Fruit fly (Drosophila melanogaster) whole organism, embryonic: ENCODE measurements around the gene witty.

Source experiments
- Antp ChIP-seq: fragments of 200-800 bp; sonication (Bioruptor generic); optimal IDR thresholded peaks from 3 replicates; lab custom pipeline; 2016; ENCODE audit warnings: missing biosample characterization, missing genetic modification characterization
- Blimp-1 ChIP-seq: fragments of 200-800 bp; sonication (Bioruptor generic); optimal IDR thresholded peaks from 3 replicates; lab custom pipeline; 2018; ENCODE audit warnings: missing biosample characterization, missing genetic modification characterization, mild to moderate bottlenecking, moderate library complexity, missing genetic modification reagents
- CG11456 ChIP-seq: fragments of 200-800 bp; sonication (Bioruptor generic); IDR thresholded peaks from 3 replicates; pipeline ENCODE4 v1.3.6; 2022; ENCODE audit warnings: missing biosample characterization, missing genetic modification characterization
- CG11504 ChIP-seq: fragments of 200-800 bp; sonication (Bioruptor generic); optimal IDR thresholded peaks from 3 replicates; lab custom pipeline; 2019; ENCODE audit warnings: missing biosample characterization, mild to moderate bottlenecking, missing genetic modification characterization, moderate library complexity
- CG11560 ChIP-seq: fragments of 200-800 bp; sonication (Bioruptor generic); IDR thresholded peaks from 3 replicates; pipeline ENCODE4 v1.3.6; 2022; ENCODE audit warnings: missing biosample characterization, missing genetic modification characterization
- CG12659 ChIP-seq: fragments of 200-800 bp; sonication (Bioruptor generic); optimal IDR thresholded peaks from 3 replicates; lab custom pipeline; 2017; ENCODE audit warnings: mild to moderate bottlenecking, missing biosample characterization, missing genetic modification reagents, missing genetic modification characterization
- CG12744 ChIP-seq: fragments of 200-800 bp; sonication (Bioruptor generic); optimal IDR thresholded peaks from 2 replicates; lab custom pipeline; 2016; ENCODE audit warnings: missing biosample characterization, missing genetic modification characterization
- CG14965 ChIP-seq: fragments of 200-800 bp; sonication (Bioruptor generic); optimal IDR thresholded peaks from 2 replicates; lab custom pipeline; 2016; ENCODE audit warnings: missing biosample characterization, missing genetic modification characterization, borderline replicate concordance
- CG17186 ChIP-seq: fragments of 200-800 bp; sonication (Bioruptor generic); optimal IDR thresholded peaks from 3 replicates; lab custom pipeline; 2017; ENCODE audit warnings: missing biosample characterization, missing genetic modification reagents, missing genetic modification characterization
- CG17328 ChIP-seq: fragments of 200-800 bp; sonication (Bioruptor generic); IDR thresholded peaks from 2 replicates; pipeline ENCODE4 v1.3.6; 2022; ENCODE audit warnings: missing biosample characterization, missing genetic modification characterization
- CG18262 ChIP-seq: fragments of 200-800 bp; optimal IDR thresholded peaks from 3 replicates; lab custom pipeline; 2019; ENCODE audit warnings: missing biosample characterization, mild to moderate bottlenecking, missing genetic modification characterization, moderate library complexity
- CG2120 ChIP-seq: fragments of 200-800 bp; sonication (Bioruptor generic); optimal IDR thresholded peaks from 3 replicates; lab custom pipeline; 2016; ENCODE audit warnings: missing biosample characterization, missing genetic modification characterization
- CG2129 ChIP-seq: fragments of 200-800 bp; sonication (Bioruptor generic); IDR thresholded peaks from 2 replicates; pipeline ENCODE4 v1.3.6; 2022; ENCODE audit warnings: missing biosample characterization, missing genetic modification characterization; ENCODE audit not compliant: partially characterized antibody
- CG34224 ChIP-seq: fragments of 200-800 bp; sonication (Bioruptor generic); IDR thresholded peaks from 3 replicates; pipeline ENCODE4 v1.3.6; 2022; ENCODE audit warnings: missing biosample characterization, missing genetic modification characterization; ENCODE audit not compliant: partially characterized antibody
- CG3847 ChIP-seq: fragments of 200-800 bp; sonication (Bioruptor generic); IDR thresholded peaks from 2 replicates; pipeline ENCODE4 v1.3.6; 2022; ENCODE audit warnings: missing biosample characterization, missing genetic modification characterization
- CG5953 ChIP-seq: fragments of 200-800 bp; sonication (Bioruptor generic); IDR thresholded peaks from 2 replicates; pipeline ENCODE4 v1.3.6; 2022; ENCODE audit warnings: missing biosample characterization, missing genetic modification characterization
- CG7928 ChIP-seq: fragments of 200-800 bp; sonication (Bioruptor generic); optimal IDR thresholded peaks from 2 replicates; lab custom pipeline; 2017; ENCODE audit warnings: missing biosample characterization, mild to moderate bottlenecking, missing genetic modification characterization
- CG9932 ChIP-seq: fragments of 200-800 bp; sonication (Bioruptor generic); IDR thresholded peaks from 2 replicates; pipeline ENCODE4 v1.3.6; 2022; ENCODE audit warnings: missing biosample characterization, missing genetic modification characterization
- Camta ChIP-seq: fragments of 200-800 bp; sonication (Bioruptor generic); optimal IDR thresholded peaks from 2 replicates; lab custom pipeline; 2016; ENCODE audit warnings: missing biosample characterization, missing genetic modification characterization
- Dek ChIP-seq: fragments of 200-800 bp; sonication (Bioruptor generic); optimal IDR thresholded peaks from 3 replicates; lab custom pipeline; 2019; ENCODE audit warnings: missing biosample characterization, mild to moderate bottlenecking, missing genetic modification characterization, moderate library complexity
- Hr39 ChIP-seq: fragments of >200 bp; optimal IDR thresholded peaks from 2 replicates; lab custom pipeline; 2017
- Meics ChIP-seq: fragments of 200-800 bp; sonication (Bioruptor generic); optimal IDR thresholded peaks from 2 replicates; lab custom pipeline; 2017; ENCODE audit warnings: missing biosample characterization, mild to moderate bottlenecking, missing genetic modification characterization
- NfI ChIP-seq: fragments of 200-800 bp; sonication (Bioruptor generic); optimal IDR thresholded peaks from 3 replicates; lab custom pipeline; 2018; ENCODE audit warnings: missing biosample characterization, mild to moderate bottlenecking, missing genetic modification characterization, moderate library complexity
- Opbp ChIP-seq: fragments of 200-800 bp; sonication (Bioruptor generic); IDR thresholded peaks from 3 replicates; pipeline ENCODE4 v1.3.6; 2022; ENCODE audit warnings: missing biosample characterization, missing genetic modification characterization; ENCODE audit not compliant: partially characterized antibody
- Pdp1 ChIP-seq, 2 experiments: fragments of 200-800 bp; sonication (Bioruptor generic); optimal IDR thresholded peaks; 3 replicates each; lab custom pipeline; 2016; ENCODE audit warnings: missing biosample characterization in 2 of 2, missing genetic modification characterization in 2 of 2, mild to moderate bottlenecking in 1 of 2, moderate library complexity in 1 of 2
- Stat92E ChIP-seq, 3 experiments: fragments of >200 bp in 2 of 3; fragments of 200-800 bp in 1 of 3; sonication (Bioruptor generic) in 1 of 3; optimal IDR thresholded peaks; 2 replicates each; lab custom pipeline; 2017 to 2019; ENCODE audit warnings: missing biosample characterization in 3 of 3, missing genetic modification characterization in 3 of 3, mild to moderate bottlenecking in 1 of 3, moderate library complexity in 1 of 3
- ab ChIP-seq: fragments of 200-800 bp; sonication (Bioruptor generic); optimal IDR thresholded peaks from 2 replicates; lab custom pipeline; 2016; ENCODE audit warnings: missing biosample characterization, missing genetic modification characterization
- bigmax ChIP-seq: fragments of 200-800 bp; sonication (Bioruptor generic); optimal IDR thresholded peaks from 2 replicates; lab custom pipeline; 2018; ENCODE audit warnings: missing biosample characterization, mild to moderate bottlenecking, missing genetic modification characterization
- bsh ChIP-seq, 2 experiments: fragments of 200-800 bp; sonication (Bioruptor generic); optimal IDR thresholded peaks; 2 replicates each; lab custom pipeline; 2017 to 2018; ENCODE audit warnings: mild to moderate bottlenecking in 2 of 2, missing biosample characterization in 2 of 2, missing genetic modification characterization in 2 of 2, moderate library complexity in 1 of 2
- danr ChIP-seq: fragments of 200-800 bp; sonication (Bioruptor generic); IDR thresholded peaks from 2 replicates; pipeline ENCODE4 v1.3.6; 2022; ENCODE audit warnings: missing biosample characterization, missing genetic modification characterization
- dpn ChIP-seq, 2 experiments: fragments of 200-800 bp; sonication (Bioruptor generic); optimal IDR thresholded peaks; 3 replicates each; lab custom pipeline; 2016; ENCODE audit warnings: missing biosample characterization in 2 of 2, missing genetic modification characterization in 2 of 2
- dysf ChIP-seq: fragments of 200-800 bp; sonication (Bioruptor generic); IDR thresholded peaks from 3 replicates; pipeline ENCODE4 v1.3.6; 2022; ENCODE audit warnings: missing biosample characterization, missing genetic modification characterization
- ems ChIP-seq: fragments of 200-800 bp; sonication (Bioruptor generic); optimal IDR thresholded peaks from 3 replicates; lab custom pipeline; 2016; ENCODE audit warnings: missing biosample characterization, missing genetic modification characterization
- en ChIP-seq: fragments of 200-800 bp; sonication (Bioruptor generic); optimal IDR thresholded peaks from 2 replicates; lab custom pipeline; 2016; ENCODE audit warnings: missing biosample characterization, missing genetic modification characterization
- ewg ChIP-seq: fragments of 200-800 bp; sonication (Bioruptor generic); optimal IDR thresholded peaks from 3 replicates; lab custom pipeline; 2017; ENCODE audit warnings: mild to moderate bottlenecking, missing biosample characterization, missing genetic modification reagents, missing genetic modification characterization
- h ChIP-seq: fragments of >200 bp; optimal IDR thresholded peaks from 2 replicates; lab custom pipeline; 2017
- jigr1 ChIP-seq: fragments of 200-800 bp; sonication (Bioruptor generic); IDR thresholded peaks from 3 replicates; pipeline ENCODE4 v1.3.6; 2022; ENCODE audit warnings: missing biosample characterization, missing genetic modification characterization
- knrl ChIP-seq: fragments of 200-800 bp; sonication (Bioruptor generic); IDR thresholded peaks from 3 replicates; pipeline ENCODE4 v1.3.6; 2022; ENCODE audit warnings: missing biosample characterization, missing genetic modification characterization; ENCODE audit not compliant: partially characterized antibody
- lov ChIP-seq, 2 experiments: fragments of 200-800 bp in 1 of 2; fragments of >200 bp in 1 of 2; sonication (Bioruptor generic) in 1 of 2; IDR thresholded peaks in 1 of 2; optimal IDR thresholded peaks in 1 of 2; 2 replicates in 1 of 2; 3 replicates in 1 of 2; pipeline versions ENCODE4 v1.3.6 to Lab custom; 2017 to 2022; ENCODE audit warnings: missing biosample characterization in 1 of 2, missing genetic modification characterization in 1 of 2
- mld ChIP-seq: fragments of 200-800 bp; sonication (Bioruptor generic); IDR thresholded peaks from 3 replicates; pipeline ENCODE4 v1.3.6; 2022; ENCODE audit warnings: missing biosample characterization, missing genetic modification characterization; ENCODE audit not compliant: partially characterized antibody
- onecut ChIP-seq: fragments of 200-800 bp; sonication (Bioruptor generic); IDR thresholded peaks from 2 replicates; pipeline ENCODE4 v1.3.6; 2022; ENCODE audit warnings: missing biosample characterization, missing genetic modification characterization
- p53 ChIP-seq: fragments of 200-800 bp; sonication (Bioruptor generic); optimal IDR thresholded peaks from 2 replicates; lab custom pipeline; 2016; ENCODE audit warnings: missing biosample characterization, missing genetic modification characterization
- pho ChIP-seq: fragments of 200-800 bp; sonication (Bioruptor generic); optimal IDR thresholded peaks from 2 replicates; lab custom pipeline; 2016; ENCODE audit warnings: missing biosample characterization, missing genetic modification characterization
- psq ChIP-seq: fragments of 200-800 bp; sonication (Bioruptor generic); optimal IDR thresholded peaks from 2 replicates; lab custom pipeline; 2017; ENCODE audit warnings: missing biosample characterization, missing genetic modification characterization
- rib ChIP-seq: fragments of 200-800 bp; sonication (Bioruptor generic); IDR thresholded peaks from 2 replicates; pipeline ENCODE4 v1.3.6; 2022; ENCODE audit warnings: missing biosample characterization, missing genetic modification characterization
- slp2 ChIP-seq: fragments of 200-800 bp; sonication (Bioruptor generic); optimal IDR thresholded peaks from 2 replicates; lab custom pipeline; 2016; ENCODE audit warnings: missing biosample characterization, missing genetic modification characterization
- so ChIP-seq: fragments of 200-800 bp; sonication (Bioruptor generic); IDR thresholded peaks from 3 replicates; pipeline ENCODE4 v1.3.6; 2022; ENCODE audit warnings: missing biosample characterization, missing genetic modification characterization
- tin ChIP-seq: fragments of 200-800 bp; sonication (Bioruptor generic); optimal IDR thresholded peaks from 3 replicates; lab custom pipeline; 2016; ENCODE audit warnings: missing biosample characterization, missing genetic modification characterization
- zen2 ChIP-seq: fragments of 200-800 bp; sonication (Bioruptor generic); IDR thresholded peaks from 3 replicates; pipeline ENCODE4 v1.3.6; 2022; ENCODE audit warnings: missing biosample characterization, missing genetic modification characterization; ENCODE audit not compliant: partially characterized antibody

witty gene

DNA sequence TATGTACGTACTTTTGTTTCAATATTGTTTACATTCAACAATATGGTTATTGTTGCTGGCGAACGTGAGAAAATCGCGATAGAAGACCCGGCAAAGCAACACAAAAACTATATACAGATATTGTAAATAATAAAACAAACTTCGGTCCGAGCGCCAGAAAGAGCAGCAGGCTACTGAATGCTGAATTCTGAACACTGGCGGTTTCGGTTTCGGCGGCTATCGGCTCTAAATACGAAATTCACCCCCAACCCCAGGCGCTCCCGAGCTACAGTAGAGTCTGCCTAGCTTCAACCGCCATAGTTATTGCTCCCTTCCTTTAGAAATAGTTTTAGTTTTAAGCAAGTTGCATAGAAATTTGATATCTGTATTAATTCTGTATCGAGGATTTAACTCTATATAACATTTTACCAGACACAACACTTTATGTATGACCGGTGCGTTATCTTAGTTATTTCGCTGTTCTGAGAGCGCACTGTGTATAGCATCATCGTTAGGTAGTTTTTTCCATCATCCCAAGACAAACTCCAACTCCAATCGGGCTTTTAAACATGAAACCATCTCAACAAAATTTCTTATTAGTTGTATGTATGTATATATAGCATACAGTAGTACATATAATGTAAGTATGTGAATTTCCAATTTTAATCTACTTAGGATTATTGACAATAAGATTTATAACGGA lies 24.3 kb downstream of the witty start, which contains the start of gene CG7627 (continued):
- no peak for TF ChIP-seq Hr39
- TF ChIP-seq rib (GFP tag; lab: Robert Waterston, UW): peak; percentile 57; the same call in 1 of the 2 replicates
- peak; percentile 80 for TF ChIP-seq CG17328 (GFP tag; lab: Robert Waterston, UW)
- TF ChIP-seq psq (GFP tag; lab: Kevin White, UChicago): no peak
- TF ChIP-seq CG7928 (GFP tag; lab: Kevin White, UChicago): peak; percentile 49
- TF ChIP-seq pho: peak; percentile 59
- TF ChIP-seq bsh (GFP tag; optimal IDR thresholded peaks at IDR 0.05; lab: Kevin White, UChicago): peak in 1 of 2 experiments; percentile 72
- TF ChIP-seq p53 (GFP tag; lab: Kevin White, UChicago): peak; percentile 9
- peak; percentile 47 for TF ChIP-seq Camta (GFP tag; lab: Kevin White, UChicago)
- no peak for TF ChIP-seq CG17186
- TF ChIP-seq Opbp: no peak
- TF ChIP-seq danr (GFP tag; lab: Robert Waterston, UW): 0 out of 2 replicates have a peak, but pooled peaks have one; percentile 40
- TF ChIP-seq Antp (GFP tag; lab: Kevin White, UChicago): peak; percentile 70
- no peak for TF ChIP-seq en (GFP tag; lab: Kevin White, UChicago)
- no peak for TF ChIP-seq bigmax (GFP tag; lab: Kevin White, UChicago)
- peak; percentile 67 to 77 for TF ChIP-seq dpn (GFP tag; optimal IDR thresholded peaks at IDR 0.05; lab: Kevin White, UChicago)
- no peak for TF ChIP-seq CG34224 (GFP tag; lab: Robert Waterston, UW)
- TF ChIP-seq CG14965: no peak
- no peak for TF ChIP-seq h
- peak; percentile 6 for TF ChIP-seq CG12744
- peak; percentile 40; the same call in 1 of the 3 replicates for TF ChIP-seq jigr1 (GFP tag; lab: Robert Waterston, UW)
- peak; percentile 72 for TF ChIP-seq ab (GFP tag; lab: Kevin White, UChicago)
- no peak for TF ChIP-seq mld (GFP tag; lab: Robert Waterston, UW)
- TF ChIP-seq dysf: peak; percentile 86
- TF ChIP-seq onecut (GFP tag; lab: Robert Waterston, UW): peak; percentile 54
- peak; percentile 73 for TF ChIP-seq CG12659 (GFP tag; lab: Kevin White, UChicago)
- TF ChIP-seq slp2: peak; percentile 12
- peak; percentile 65 for TF ChIP-seq Dek (tag; lab: Kevin White, UChicago)
- TF ChIP-seq NfI (GFP tag; lab: Kevin White, UChicago): peak; percentile 52
- TF ChIP-seq tin (GFP tag; lab: Kevin White, UChicago): peak; percentile 68
- peak; percentile 67 for TF ChIP-seq ems
- peak; percentile 83 for TF ChIP-seq CG9932 (GFP tag; lab: Robert Waterston, UW)
- peak; percentile 74 for TF ChIP-seq CG3847 (GFP tag; lab: Robert Waterston, UW)
- TF ChIP-seq ewg: peak; percentile 47
- TF ChIP-seq Blimp-1 (GFP tag; lab: Kevin White, UChicago): peak; percentile 66
- TF ChIP-seq CG5953 (GFP tag; lab: Robert Waterston, UW): no peak
- TF ChIP-seq CG18262: peak; percentile 74
- TF ChIP-seq CG2129: no peak
- TF ChIP-seq CG11456 (GFP tag; lab: Robert Waterston, UW): peak; percentile 88
- TF ChIP-seq lov (optimal IDR thresholded peaks at IDR 0.05; lab: Kevin White, UChicago): no peak
- peak; percentile 68; the same call in 2 of the 3 replicates for TF ChIP-seq lov (GFP tag; IDR thresholded peaks at IDR 0.05; lab: Robert Waterston, UW)
- no peak for TF ChIP-seq knrl (GFP tag; lab: Robert Waterston, UW)
- TF ChIP-seq CG11560 (tag; lab: Robert Waterston, UW): peak; percentile 63; the same call in 2 of the 3 replicates
- TF ChIP-seq Meics (GFP tag; lab: Kevin White, UChicago): peak; percentile 84
- TF ChIP-seq so (GFP tag; lab: Robert Waterston, UW): peak; percentile 74
- TF ChIP-seq Stat92E (GFP tag; optimal IDR thresholded peaks at IDR 0.05; lab: Kevin White, UChicago): no peak
- peak; percentile 35 to 70 for TF ChIP-seq Pdp1 (GFP tag; optimal IDR thresholded peaks at IDR 0.05; lab: Kevin White, UChicago)
- TF ChIP-seq zen2 (GFP tag; lab: Robert Waterston, UW): no peak
- TF ChIP-seq CG11504: peak; percentile 71
- TF ChIP-seq CG2120: peak; percentile 89
